Fruit fly (Drosophila melanogaster): ENCODE data around the gene CG6271.

The CG6271 gene

dm6 chr3R:26996642-26997041 is 29.3 kb downstream of the CG6271 start, which contains the start of gene RYa-R:
RYa-R (plus strand) TSS chr3R:26996980.
- TF ChIP-seq Met (GFP tag; optimal IDR thresholded peaks at IDR 0.05) = no peak
- TF ChIP-seq Sox14 (GFP tag; optimal IDR thresholded peaks at IDR 0.05) = no peak
- no peak for TF ChIP-seq ss (GFP tag; optimal IDR thresholded peaks at IDR 0.05)
- no peak for TF ChIP-seq Gug (GFP tag; IDR thresholded peaks at IDR 0.05)
- no peak for TF ChIP-seq Eip78C (GFP tag)

DNA sequence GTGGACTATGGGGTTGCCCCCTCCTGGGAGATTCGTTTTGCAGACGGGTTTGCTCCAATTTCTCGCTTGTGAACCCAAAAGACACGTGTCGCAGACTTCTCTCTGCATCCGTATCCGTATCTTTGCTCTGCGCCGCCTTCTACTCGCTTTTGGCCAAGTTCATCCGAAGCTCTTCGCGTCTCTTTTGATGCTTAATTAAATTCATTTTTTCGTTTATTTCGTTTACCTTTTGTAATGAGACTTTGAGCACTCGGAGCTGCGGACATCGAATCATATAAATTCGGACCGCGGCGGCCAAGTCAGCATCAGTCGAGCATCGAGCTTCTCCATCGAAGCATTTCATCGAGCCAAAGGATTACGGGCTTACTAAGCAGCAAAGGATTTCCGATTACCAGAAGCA is 31.4 kb downstream of the CG6271 start, which contains the start of gene TwdlC:
Gene TwdlC, plus strand, starts transcription at position 301 of the 400 bp plus-strand sequence.
- TF ChIP-seq CG11294 (GFP tag; IDR thresholded peaks at IDR 0.05) (no peak), CG8119 (GFP tag; IDR thresholded peaks at IDR 0.05) (no peak), salr (GFP tag; optimal IDR thresholded peaks at IDR 0.05) (no peak), svp (GFP tag) (no peak), cyc (GFP tag; optimal IDR thresholded peaks at IDR 0.05) (no peak), CG4318 (GFP tag; optimal IDR thresholded peaks at IDR 0.05) (no peak), Eip75B (GFP tag; optimal IDR thresholded peaks at IDR 0.05) (no peak), CG7368 (GFP tag; optimal IDR thresholded peaks at IDR 0.05) (no peak), esn (GFP tag; optimal IDR thresholded peaks at IDR 0.05) (no peak), CG6808 (GFP tag; optimal IDR thresholded peaks at IDR 0.05) (no peak), vri (GFP tag; optimal IDR thresholded peaks at IDR 0.05) (no peak), fd59A (GFP tag; optimal IDR thresholded peaks at IDR 0.05) (no peak), CG32006 (GFP tag; optimal IDR thresholded peaks at IDR 0.05) (no peak), net (GFP tag; optimal IDR thresholded peaks at IDR 0.05) (no peak), CG6854 (GFP tag; optimal IDR thresholded peaks at IDR 0.05) (no peak)

DNA sequence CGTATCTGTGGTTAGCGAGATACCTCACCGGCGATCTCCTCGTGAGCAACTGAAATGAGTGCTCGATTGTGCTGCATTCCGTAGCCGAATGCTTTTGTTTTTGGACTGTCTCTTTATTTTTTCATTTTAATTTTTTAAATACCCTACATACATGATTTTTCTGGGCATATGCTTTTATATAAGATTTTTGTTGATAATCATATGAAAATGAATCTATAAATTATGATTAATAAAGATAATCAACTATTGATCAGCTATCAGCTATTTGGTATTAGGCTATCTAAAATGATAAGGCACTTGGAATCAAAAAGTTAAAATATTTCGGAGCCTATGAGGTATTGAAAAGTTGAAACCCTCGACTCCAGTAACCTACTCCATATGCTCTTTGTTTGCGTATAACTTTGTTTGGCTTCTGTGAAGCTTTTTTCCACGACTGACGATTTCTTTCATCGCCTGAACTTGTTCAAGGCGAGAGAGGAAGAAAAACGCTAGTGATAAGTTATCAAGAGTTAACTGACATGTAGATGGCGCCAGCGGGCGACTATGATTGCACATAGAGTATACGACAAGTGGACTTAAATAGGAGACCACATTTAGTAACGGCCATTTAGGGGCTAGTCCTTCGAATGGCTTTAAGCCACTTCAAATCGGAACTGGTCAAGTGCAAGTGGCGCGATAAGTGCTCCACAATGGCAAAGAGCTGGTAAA is 36.0 kb downstream of the CG6271 start, which contains the start of gene CG31076:
Gene CG31076, minus strand, starts transcription at position 51 of the 708 bp plus-strand sequence.
- TF ChIP-seq CG32006 (GFP tag; optimal IDR thresholded peaks at IDR 0.05) = peak; percentile 9
- no peak for TF ChIP-seq dac (GFP tag; optimal IDR thresholded peaks at IDR 0.05)
- no peak for TF ChIP-seq net (GFP tag; optimal IDR thresholded peaks at IDR 0.05)
- TF ChIP-seq fd85E (GFP tag; optimal IDR thresholded peaks at IDR 0.05) = no peak
- peak; percentile 45 for TF ChIP-seq CG8319 (GFP tag; optimal IDR thresholded peaks at IDR 0.05)
- peak; percentile 33 for TF ChIP-seq CG8632 (GFP tag; optimal IDR thresholded peaks at IDR 0.05)
- TF ChIP-seq CG8119 (GFP tag; IDR thresholded peaks at IDR 0.05) = peak; percentile 34; the same call in 1 of the 3 replicates
- 0 out of 3 replicates have a peak, but pooled peaks have one; percentile 38 for TF ChIP-seq eg (GFP tag; IDR thresholded peaks at IDR 0.05)
- no peak for TF ChIP-seq CG1621 (tag; optimal IDR thresholded peaks at IDR 0.05)
- TF ChIP-seq CG6276 (GFP tag; optimal IDR thresholded peaks at IDR 0.05) = peak; percentile 65
- peak; percentile 83 for TF ChIP-seq Eip93F (GFP tag; optimal IDR thresholded peaks at IDR 0.05)
- no peak for TF ChIP-seq CG4318 (GFP tag; optimal IDR thresholded peaks at IDR 0.05)
- TF ChIP-seq spab (GFP tag; optimal IDR thresholded peaks at IDR 0.05) = peak; percentile 47
- TF ChIP-seq CG11294 (GFP tag; IDR thresholded peaks at IDR 0.05) = no peak
- no peak for TF ChIP-seq CG6163 (GFP tag; IDR thresholded peaks at IDR 0.05)
- peak; percentile 72 for TF ChIP-seq Eip75B (GFP tag; optimal IDR thresholded peaks at IDR 0.05)
- TF ChIP-seq Smox (GFP tag; optimal IDR thresholded peaks at IDR 0.05) = peak; percentile 60
- peak; percentile 65 for TF ChIP-seq achi (GFP tag; optimal IDR thresholded peaks at IDR 0.05)
- TF ChIP-seq cyc (GFP tag; optimal IDR thresholded peaks at IDR 0.05) = peak; percentile 77
- TF ChIP-seq salr (GFP tag; optimal IDR thresholded peaks at IDR 0.05) = no peak
- peak; percentile 53 for TF ChIP-seq CG3032 (tag; optimal IDR thresholded peaks at IDR 0.05)
- TF ChIP-seq Ets21C (GFP tag; optimal IDR thresholded peaks at IDR 0.05) = peak; percentile 34
- 0 out of 2 replicates have a peak, but pooled peaks have one; percentile 24 for TF ChIP-seq CG15336 (GFP tag; IDR thresholded peaks at IDR 0.05)
- TF ChIP-seq Met (GFP tag; optimal IDR thresholded peaks at IDR 0.05) = peak; percentile 81
- peak; percentile 93 for TF ChIP-seq Eip78C (GFP tag)
- TF ChIP-seq CG7368 (GFP tag; optimal IDR thresholded peaks at IDR 0.05) = peak; percentile 65
- peak; percentile 65 for TF ChIP-seq CG3919 (GFP tag; optimal IDR thresholded peaks at IDR 0.05)
- TF ChIP-seq Ets96B (tag; optimal IDR thresholded peaks at IDR 0.05) = peak; percentile 50
- TF ChIP-seq Hr39 (GFP tag; optimal IDR thresholded peaks at IDR 0.05) = peak; percentile 54
- TF ChIP-seq pdm3 (GFP tag; optimal IDR thresholded peaks at IDR 0.05) = peak; percentile 43
- peak; percentile 15 to 57 for TF ChIP-seq ss (GFP tag; optimal IDR thresholded peaks at IDR 0.05)
- TF ChIP-seq fd59A (GFP tag; optimal IDR thresholded peaks at IDR 0.05) = no peak
- peak; percentile 36 for TF ChIP-seq OdsH (GFP tag; optimal IDR thresholded peaks at IDR 0.05)
- TF ChIP-seq CG9139 (GFP tag; optimal IDR thresholded peaks at IDR 0.05) = no peak
- TF ChIP-seq esn (GFP tag; optimal IDR thresholded peaks at IDR 0.05) = peak; percentile 81
- TF ChIP-seq dsx (GFP tag; optimal IDR thresholded peaks at IDR 0.05; ENCODE audit: poor library complexity, severe bottlenecking) = peak; percentile 67
- TF ChIP-seq CG34406 (GFP tag; optimal IDR thresholded peaks at IDR 0.05) = peak; percentile 42
- peak; percentile 44 for TF ChIP-seq CG6808 (GFP tag; optimal IDR thresholded peaks at IDR 0.05)
- TF ChIP-seq Sox14 (GFP tag; optimal IDR thresholded peaks at IDR 0.05) = peak; percentile 77
- peak; percentile 44 for TF ChIP-seq Hr4 (GFP tag; optimal IDR thresholded peaks at IDR 0.05)
- TF ChIP-seq svp (GFP tag) = peak; percentile 94

Data from whole organism, prepupa.